Fruit fly (Drosophila melanogaster): ENCODE measurements around the gene CG6565.

Gene CG6565

DNA sequence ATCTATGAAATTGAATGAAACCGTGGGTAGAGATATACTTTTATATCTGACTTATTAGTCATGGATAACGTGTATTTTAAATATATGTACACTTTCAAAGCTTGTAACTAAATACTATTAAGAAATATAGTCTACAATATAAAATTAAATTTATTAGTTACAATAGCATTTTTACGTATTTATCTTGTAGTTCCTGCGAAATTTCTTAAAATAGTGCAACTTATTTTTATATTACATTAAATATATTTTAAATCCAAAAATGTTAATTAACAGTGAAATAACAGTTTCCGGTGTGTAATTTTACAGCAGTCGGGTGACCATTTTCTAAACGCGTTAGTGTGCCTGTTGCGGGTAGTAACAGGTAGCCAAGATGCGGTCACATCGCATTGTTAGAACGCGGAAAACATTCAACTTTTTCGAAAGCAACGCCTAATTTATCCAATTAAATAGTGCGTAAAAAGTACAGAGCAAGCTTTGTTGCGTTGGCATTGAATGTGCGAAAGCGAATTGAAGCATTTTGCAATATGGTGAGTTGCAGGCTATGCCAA is 24.9 kb downstream of the CG6565 start, which contains the start of the genes CG10859 and CG7110 (continued):
- TF ChIP-seq C15 (GFP tag; IDR thresholded peaks at IDR 0.05), result no peak
- no peak for TF ChIP-seq cas (GFP tag; IDR thresholded peaks at IDR 0.05)
- TF ChIP-seq CG10979 (tag; optimal IDR thresholded peaks at IDR 0.05), result peak; percentile 22
- TF ChIP-seq D19B (GFP tag; optimal IDR thresholded peaks at IDR 0.05), result no peak
- no peak for TF ChIP-seq sob (GFP tag; IDR thresholded peaks at IDR 0.05)
- peak; percentile 52 for TF ChIP-seq onecut (GFP tag; IDR thresholded peaks at IDR 0.05)
- no peak for TF ChIP-seq ems (GFP tag; optimal IDR thresholded peaks at IDR 0.05)
- no peak for TF ChIP-seq CG8290 (GFP tag; optimal IDR thresholded peaks at IDR 0.05)
- TF ChIP-seq CG8290 (tag; optimal IDR thresholded peaks at IDR 0.05), result peak in 1 of 2 experiments; percentile 76
- peak; percentile 50 for TF ChIP-seq Lhr (GFP tag; optimal IDR thresholded peaks at IDR 0.05)
- TF ChIP-seq Nf-YB (GFP tag; optimal IDR thresholded peaks at IDR 0.05), result peak; percentile 10
- no peak for TF ChIP-seq hb (GFP tag; IDR thresholded peaks at IDR 0.05; ENCODE audit: partially characterized antibody)
- TF ChIP-seq HLH54F (GFP tag; optimal IDR thresholded peaks at IDR 0.05), result no peak
- TF ChIP-seq vvl (GFP tag; IDR thresholded peaks at IDR 0.05), result peak; percentile 33; the same call in 1 of the 2 replicates
- TF ChIP-seq CG14667 (GFP tag; IDR thresholded peaks at IDR 0.05), result no peak
- TF ChIP-seq Sox100B (GFP tag; optimal IDR thresholded peaks at IDR 0.05), result peak; percentile 52
- no peak for TF ChIP-seq psq (GFP tag; optimal IDR thresholded peaks at IDR 0.05)
- no peak for TF ChIP-seq Camta (GFP tag; optimal IDR thresholded peaks at IDR 0.05)
- TF ChIP-seq gsb-n (tag; optimal IDR thresholded peaks at IDR 0.05), result peak; percentile 45
- TF ChIP-seq CG12942 (GFP tag; optimal IDR thresholded peaks at IDR 0.05), result no peak
- TF ChIP-seq ind (GFP tag; optimal IDR thresholded peaks at IDR 0.05), result no peak
- no peak for TF ChIP-seq CG12236 (GFP tag; optimal IDR thresholded peaks at IDR 0.05)
- TF ChIP-seq dan (GFP tag; IDR thresholded peaks at IDR 0.05), result no peak
- no peak for TF ChIP-seq Dip3 (GFP tag; optimal IDR thresholded peaks at IDR 0.05)
- peak; percentile 51 for TF ChIP-seq CG17568 (GFP tag; optimal IDR thresholded peaks at IDR 0.05)
- TF ChIP-seq H15 (GFP tag; IDR thresholded peaks at IDR 0.05), result no peak
- TF ChIP-seq CG10654 (GFP tag; optimal IDR thresholded peaks at IDR 0.05), result peak; percentile 18
- TF ChIP-seq H2.0 (GFP tag; IDR thresholded peaks at IDR 0.05), result no peak
- TF ChIP-seq CG12219 (GFP tag; optimal IDR thresholded peaks at IDR 0.05), result peak; percentile 1
- TF ChIP-seq Hr78 (GFP tag; optimal IDR thresholded peaks at IDR 0.05), result no peak
- TF ChIP-seq Fer1 (GFP tag; optimal IDR thresholded peaks at IDR 0.05), result peak; percentile 77
- TF ChIP-seq CG10209 (GFP tag; optimal IDR thresholded peaks at IDR 0.05), result peak; percentile 41
- TF ChIP-seq dmrt99B (tag; optimal IDR thresholded peaks at IDR 0.05), result peak; percentile 38
- no peak for TF ChIP-seq pnt (GFP tag; optimal IDR thresholded peaks at IDR 0.05)
- peak; percentile 36 for TF ChIP-seq CrebB (tag; optimal IDR thresholded peaks at IDR 0.05)

dm6 chr2L:13399565-13399964 is 25.7 kb downstream of the CG6565 start:
- TF ChIP-seq hkb (optimal IDR thresholded peaks at IDR 0.05), result no peak
- 0 out of 2 replicates have a peak, but pooled peaks have one; percentile 11 for TF ChIP-seq hkb (GFP tag; IDR thresholded peaks at IDR 0.05)
- no peak for TF ChIP-seq Eip74EF (GFP tag; optimal IDR thresholded peaks at IDR 0.05)
- TF ChIP-seq dm (GFP tag; optimal IDR thresholded peaks at IDR 0.05), result no peak
- no peak for TF ChIP-seq Dref (GFP tag; IDR thresholded peaks at IDR 0.05)
- no peak for TF ChIP-seq CG12769 (tag; optimal IDR thresholded peaks at IDR 0.05)
- TF ChIP-seq luna (GFP tag; optimal IDR thresholded peaks at IDR 0.05), result no peak
- TF ChIP-seq dmrt11E (tag; optimal IDR thresholded peaks at IDR 0.05), result no peak
- TF ChIP-seq CG14441 (GFP tag; IDR thresholded peaks at IDR 0.05), result no peak
- TF ChIP-seq CG11695 (GFP tag; IDR thresholded peaks at IDR 0.05), result 0 out of 3 replicates have a peak, but pooled peaks have one; percentile 17
- no peak for TF ChIP-seq cas (GFP tag; IDR thresholded peaks at IDR 0.05)
- TF ChIP-seq CG15269 (tag; optimal IDR thresholded peaks at IDR 0.05), result peak; percentile 18
- no peak for TF ChIP-seq Dll (GFP tag; IDR thresholded peaks at IDR 0.05; ENCODE audit: partially characterized antibody)
- TF ChIP-seq CG30403 (GFP tag; optimal IDR thresholded peaks at IDR 0.05), result peak; percentile 7
- no peak for TF ChIP-seq CG2129 (GFP tag; IDR thresholded peaks at IDR 0.05; ENCODE audit: partially characterized antibody)
- TF ChIP-seq HLHmδ (GFP tag; optimal IDR thresholded peaks at IDR 0.05), result no peak
- TF ChIP-seq CG31441 (GFP tag; IDR thresholded peaks at IDR 0.05), result no peak
- no peak for TF ChIP-seq sna (GFP tag; IDR thresholded peaks at IDR 0.05; ENCODE audit: partially characterized antibody)
- TF ChIP-seq disco-r (GFP tag; optimal IDR thresholded peaks at IDR 0.05), result no peak
